Fruit fly (Drosophila melanogaster) whole organism, embryonic: Measurements from ENCODE around the gene DZIP1.

ENCODE experiments used
- CG30020 ChIP-seq: fragments of 200-800 bp; optimal IDR thresholded peaks from 2 replicates; lab custom pipeline; 2019; ENCODE audit warnings: missing biosample characterization, mild to moderate bottlenecking, missing genetic modification characterization, moderate library complexity
- Scr ChIP-seq: fragments of 200-800 bp; sonication (Bioruptor generic); IDR thresholded peaks from 2 replicates; pipeline ENCODE4 v1.3.6; 2022; ENCODE audit warnings: missing biosample characterization, missing genetic modification characterization; ENCODE audit not compliant: partially characterized antibody
- Sox102F ChIP-seq: fragments of 200-800 bp; sonication (Bioruptor generic); optimal IDR thresholded peaks from 2 replicates; lab custom pipeline; 2018; ENCODE audit warnings: missing biosample characterization, mild to moderate bottlenecking, missing genetic modification characterization, moderate library complexity
- bsh ChIP-seq, 2 experiments: fragments of 200-800 bp; sonication (Bioruptor generic); optimal IDR thresholded peaks; 2 replicates each; lab custom pipeline; 2017 to 2018; ENCODE audit warnings: mild to moderate bottlenecking in 2 of 2, missing biosample characterization in 2 of 2, missing genetic modification characterization in 2 of 2, moderate library complexity in 1 of 2
- h ChIP-seq: fragments of >200 bp; optimal IDR thresholded peaks from 2 replicates; lab custom pipeline; 2017
- sim ChIP-seq: fragments of 200-800 bp; sonication (Bioruptor generic); IDR thresholded peaks from 2 replicates; pipeline ENCODE4 v1.3.6; 2022; ENCODE audit warnings: missing biosample characterization, missing genetic modification characterization

dm6 chr3R:24474760-24475159, 40.3 kb upstream of the DZIP1 start:
- TF ChIP-seq h (lab: Kevin White, UChicago) (no peak), CG30020 (tag; lab: Kevin White, UChicago) (no peak), Scr (GFP tag; lab: Robert Waterston, UW) (no peak), bsh (GFP tag; optimal IDR thresholded peaks at IDR 0.05; lab: Kevin White, UChicago) (no peak), Sox102F (GFP tag; lab: Kevin White, UChicago) (no peak), sim (GFP tag; lab: Robert Waterston, UW) (no peak)
